Worm (Caenorhabditis elegans) whole organism, L1 larva: ENCODE measurements around the gene C07A9.13.
A peak's percentile ranks its signal among the peaks of the same experiment; 100 is the strongest.

Experiments
- C04F5.9 ChIP-seq: sonication (generic microtip); optimal IDR thresholded peaks from 2 replicates; lab custom pipeline; 2016; ENCODE audit warnings: missing genetic modification characterization, missing compliant biosample characterization
- aha-1 ChIP-seq: fragments of 150-350 bp; optimal IDR thresholded peaks from 2 replicates; lab custom pipeline; 2014; ENCODE audit warnings: missing biosample characterization, missing genetic modification characterization
- ets-5 ChIP-seq: fragments of 200-800 bp; sonication (Bioruptor generic); IDR thresholded peaks from 2 replicates; pipeline ENCODE4 v1.3.6; 2022; ENCODE audit warnings: missing genetic modification characterization, missing compliant biosample characterization
- lin-15B ChIP-seq: fragments of 150-350 bp; sonication (generic microtip); optimal IDR thresholded peaks from 3 replicates; lab custom pipeline; 2014; ENCODE audit warnings: missing biosample characterization, missing genetic modification characterization
- snpc-4 ChIP-seq: fragments of 150-350 bp; optimal IDR thresholded peaks from 2 replicates; lab custom pipeline; 2014; ENCODE audit warnings: missing biosample characterization, missing genetic modification characterization

Gene C07A9.13

ce11 chrIII:9629855-9630254 is 51.3 kb downstream of the C07A9.13 start, which contains the start of gene rpac-19 (continued):
- TF ChIP-seq aha-1 (tag; lab: Kevin White, UChicago), result no peak
- no peak for TF ChIP-seq C04F5.9
- TF ChIP-seq ets-5 (GFP tag; lab: Robert Waterston, UW), result no peak
- TF ChIP-seq lin-15B (tag; lab: Kevin White, UChicago), result no peak
- TF ChIP-seq snpc-4 (tag; lab: Kevin White, UChicago), result peak; percentile 39
